Worm (Caenorhabditis elegans) whole organism, L1 larva: ENCODE data around the gene Y42G9A.2.

Source experiments
- efl-1 ChIP-seq, 4 experiments: fragments of 150-350 bp; optimal IDR thresholded peaks in 3 of 4; peaks in 1 of 4; 1 replicate in 1 of 4; 2 replicates in 3 of 4; lab custom pipeline; 2014; ENCODE audit warnings: missing biosample characterization in 2 of 4, missing genetic modification characterization in 2 of 4, missing genetic modification reagents in 2 of 4
- mdl-1 ChIP-seq, 2 experiments: fragments of 150-350 bp; optimal IDR thresholded peaks; 2 replicates each; lab custom pipeline; 2014 to 2017; ENCODE audit warnings: missing biosample characterization in 2 of 2, missing genetic modification characterization in 2 of 2, inconsistent platforms in 1 of 2
- pag-3 ChIP-seq: sonication (generic microtip); optimal IDR thresholded peaks from 2 replicates; lab custom pipeline; 2017; ENCODE audit warnings: missing genetic modification characterization, mild to moderate bottlenecking, missing compliant biosample characterization, antibody characterized with exemption, borderline replicate concordance; ENCODE audit not compliant: insufficient read depth
- pqm-1 ChIP-seq: sonication (generic microtip); optimal IDR thresholded peaks from 3 replicates; lab custom pipeline; 2017; ENCODE audit warnings: missing biosample characterization, missing genetic modification characterization
- skn-1 ChIP-seq: fragments of 150-350 bp; optimal IDR thresholded peaks from 2 replicates; lab custom pipeline; 2014; ENCODE audit warnings: missing biosample characterization, missing genetic modification characterization
- ztf-11 ChIP-seq, 2 experiments: sonication (generic microtip); optimal IDR thresholded peaks; 2 replicates each; lab custom pipeline; 2016 to 2017; ENCODE audit warnings: missing genetic modification characterization in 2 of 2, missing biosample characterization in 1 of 2, missing compliant biosample characterization in 1 of 2

- TF ChIP-seq skn-1 (no peak), pag-3 (tag; lab: Kevin White, UChicago) (no peak), mdl-1 (tag; optimal IDR thresholded peaks at IDR 0.05; lab: Kevin White, UChicago) (no peak), ztf-11 (tag; optimal IDR thresholded peaks at IDR 0.05; lab: Kevin White, UChicago) (no peak), pqm-1 (tag; lab: Kevin White, UChicago) (no peak), efl-1 (optimal IDR thresholded peaks at IDR 0.05; lab: Kevin White, UChicago) (no peak), efl-1 (GFP tag; optimal IDR thresholded peaks at IDR 0.05 in 1 of 2; lab: Kevin White, UChicago) (peak in 1 of 2 experiments; percentile 4)
These were observed 6.6 kb downstream of the Y42G9A.2 start for ce11 chrIII:6154586-6154985.
